Fruit fly (Drosophila melanogaster): ENCODE data around the gene CG32983.

- TF ChIP-seq psq (optimal IDR thresholded peaks at IDR 0.05), result no peak
- no peak for TF ChIP-seq EcR (GFP tag; optimal IDR thresholded peaks at IDR 0.05)
- TF ChIP-seq CG8478 (optimal IDR thresholded peaks at IDR 0.05), result no peak
- TF ChIP-seq usp (GFP tag; optimal IDR thresholded peaks at IDR 0.05), result no peak
Observed at dm6 chr2L:8879241-8879931, 13.7 kb downstream of the CG32983 start.

Measured in whole organism.